Fruit fly (Drosophila melanogaster) whole organism, embryonic: Measurements from ENCODE around the gene wdn.
A peak's percentile ranks its signal among the peaks of the same experiment; 100 is the strongest.

Experiments used
- Aef1 ChIP-seq: fragments of 200-800 bp; sonication (Bioruptor generic); IDR thresholded peaks from 3 replicates; pipeline ENCODE4 v1.3.6; 2022; ENCODE audit warnings: missing biosample characterization, missing genetic modification characterization
- CG13775 ChIP-seq: fragments of 200-800 bp; sonication (Bioruptor generic); optimal IDR thresholded peaks from 3 replicates; lab custom pipeline; 2017; ENCODE audit warnings: missing biosample characterization, mild to moderate bottlenecking, missing genetic modification characterization
- CG14667 ChIP-seq: fragments of 200-800 bp; sonication (Bioruptor generic); IDR thresholded peaks from 2 replicates; pipeline ENCODE4 v1.3.6; 2022; ENCODE audit warnings: missing biosample characterization, missing genetic modification characterization
- CG1529 ChIP-seq: fragments of 200-800 bp; sonication (Bioruptor generic); optimal IDR thresholded peaks from 3 replicates; lab custom pipeline; 2018; ENCODE audit warnings: missing biosample characterization, missing genetic modification characterization
- CG15514 ChIP-seq: fragments of 200-800 bp; sonication (Bioruptor generic); optimal IDR thresholded peaks from 3 replicates; lab custom pipeline; 2017; ENCODE audit warnings: missing biosample characterization, missing genetic modification characterization, mild to moderate bottlenecking, moderate library complexity, missing genetic modification reagents
- CG1792 ChIP-seq: fragments of 200-800 bp; sonication (Bioruptor generic); optimal IDR thresholded peaks from 2 replicates; lab custom pipeline; 2016; ENCODE audit warnings: missing biosample characterization, missing genetic modification characterization
- CG18011 ChIP-seq: fragments of 200-800 bp; sonication (Bioruptor generic); optimal IDR thresholded peaks from 2 replicates; lab custom pipeline; 2017; ENCODE audit warnings: missing biosample characterization, missing genetic modification characterization, mild to moderate bottlenecking, moderate library complexity, missing genotype
- CG30403 ChIP-seq: fragments of 200-800 bp; sonication (Bioruptor generic); optimal IDR thresholded peaks from 3 replicates; lab custom pipeline; 2016; ENCODE audit warnings: missing biosample characterization, missing genetic modification characterization
- CG3163 ChIP-seq: fragments of 200-800 bp; sonication (Bioruptor generic); optimal IDR thresholded peaks from 3 replicates; lab custom pipeline; 2016; ENCODE audit warnings: missing biosample characterization, missing genetic modification characterization
- CG32532 ChIP-seq: fragments of 200-800 bp; sonication (Bioruptor generic); IDR thresholded peaks from 2 replicates; pipeline ENCODE4 v1.3.6; 2022; ENCODE audit warnings: missing biosample characterization, missing genetic modification characterization
- CG3407 ChIP-seq: fragments of 200-800 bp; sonication (Bioruptor generic); optimal IDR thresholded peaks from 2 replicates; lab custom pipeline; 2018; ENCODE audit warnings: missing biosample characterization, mild to moderate bottlenecking, missing genetic modification characterization
- CG7271 ChIP-seq: fragments of 200-800 bp; sonication (Bioruptor generic); optimal IDR thresholded peaks from 2 replicates; lab custom pipeline; 2018; ENCODE audit warnings: missing biosample characterization, mild to moderate bottlenecking, missing genetic modification characterization, moderate library complexity
- CG8924 ChIP-seq: fragments of 200-800 bp; optimal IDR thresholded peaks from 3 replicates; lab custom pipeline; 2019; ENCODE audit warnings: missing biosample characterization, mild to moderate bottlenecking, missing genetic modification characterization, moderate library complexity
- Dfd ChIP-seq, 2 experiments: fragments of >200 bp; optimal IDR thresholded peaks; 2 replicates each; lab custom pipeline; 2017; ENCODE audit warnings: missing biosample characterization in 2 of 2, missing genetic modification characterization in 2 of 2
- Eip74EF ChIP-seq, 2 experiments: fragments of 200-800 bp in 1 of 2; fragments of >200 bp in 1 of 2; sonication (Bioruptor generic) in 1 of 2; optimal IDR thresholded peaks; 2 replicates each; lab custom pipeline; 2017 to 2019; ENCODE audit warnings: missing biosample characterization in 2 of 2, missing genetic modification characterization in 2 of 2, mild to moderate bottlenecking in 1 of 2, moderate library complexity in 1 of 2
- HLH3B ChIP-seq: fragments of 200-800 bp; sonication (Bioruptor generic); IDR thresholded peaks from 2 replicates; pipeline ENCODE4 v1.3.6; 2022; ENCODE audit warnings: missing biosample characterization, missing genetic modification characterization
- HLH54F ChIP-seq: fragments of 200-800 bp; sonication (Bioruptor generic); optimal IDR thresholded peaks from 3 replicates; lab custom pipeline; 2016; ENCODE audit warnings: missing biosample characterization, missing genetic modification characterization
- Hey ChIP-seq: fragments of 200-800 bp; sonication (Bioruptor generic); optimal IDR thresholded peaks from 3 replicates; lab custom pipeline; 2018; ENCODE audit warnings: missing biosample characterization, mild to moderate bottlenecking, missing genetic modification characterization
- HmgZ ChIP-seq: fragments of 200-800 bp; sonication (Bioruptor generic); optimal IDR thresholded peaks from 2 replicates; lab custom pipeline; 2018; ENCODE audit warnings: missing biosample characterization, mild to moderate bottlenecking, missing genetic modification characterization
- Kr ChIP-seq: fragments of 200-800 bp; sonication (Bioruptor generic); optimal IDR thresholded peaks from 2 replicates; lab custom pipeline; 2017; ENCODE audit warnings: missing biosample characterization, mild to moderate bottlenecking, missing genetic modification characterization
- Lhr ChIP-seq: fragments of 200-800 bp; sonication (Bioruptor generic); optimal IDR thresholded peaks from 3 replicates; lab custom pipeline; 2017; ENCODE audit warnings: mild to moderate bottlenecking, missing biosample characterization, missing genetic modification reagents, missing genetic modification characterization
- NfI ChIP-seq: fragments of 200-800 bp; sonication (Bioruptor generic); optimal IDR thresholded peaks from 3 replicates; lab custom pipeline; 2018; ENCODE audit warnings: missing biosample characterization, mild to moderate bottlenecking, missing genetic modification characterization, moderate library complexity
- Sin3A ChIP-seq: fragments of >200 bp; optimal IDR thresholded peaks from 2 replicates; lab custom pipeline; 2018
- Sry-δ ChIP-seq: fragments of 200-800 bp; sonication (Bioruptor generic); optimal IDR thresholded peaks from 2 replicates; lab custom pipeline; 2016; ENCODE audit warnings: missing biosample characterization, missing genetic modification characterization
- Ssrp ChIP-seq: fragments of 200-800 bp; sonication (Bioruptor generic); optimal IDR thresholded peaks from 2 replicates; lab custom pipeline; 2018; ENCODE audit warnings: missing biosample characterization, mild to moderate bottlenecking, missing genetic modification characterization, moderate library complexity
- Stat92E ChIP-seq, 3 experiments: fragments of >200 bp in 2 of 3; fragments of 200-800 bp in 1 of 3; sonication (Bioruptor generic) in 1 of 3; optimal IDR thresholded peaks; 2 replicates each; lab custom pipeline; 2017 to 2019; ENCODE audit warnings: missing biosample characterization in 3 of 3, missing genetic modification characterization in 3 of 3, mild to moderate bottlenecking in 1 of 3, moderate library complexity in 1 of 3
- Vsx1 ChIP-seq: fragments of 200-800 bp; sonication (Bioruptor generic); optimal IDR thresholded peaks from 2 replicates; lab custom pipeline; 2017; ENCODE audit warnings: missing biosample characterization, mild to moderate bottlenecking, missing genetic modification characterization, missing genetic modification reagents
- ab ChIP-seq: fragments of 200-800 bp; sonication (Bioruptor generic); optimal IDR thresholded peaks from 2 replicates; lab custom pipeline; 2016; ENCODE audit warnings: missing biosample characterization, missing genetic modification characterization
- abd-A ChIP-seq: fragments of 200-800 bp; sonication (Bioruptor generic); optimal IDR thresholded peaks from 3 replicates; lab custom pipeline; 2019; ENCODE audit warnings: missing biosample characterization, mild to moderate bottlenecking, missing genetic modification characterization, moderate library complexity
- aop ChIP-seq: fragments of 200-800 bp; sonication (Bioruptor generic); IDR thresholded peaks from 2 replicates; pipeline ENCODE4 v1.3.6; 2022; ENCODE audit warnings: missing biosample characterization, missing genetic modification characterization
- ato ChIP-seq: fragments of 200-800 bp; sonication (Bioruptor generic); IDR thresholded peaks from 2 replicates; pipeline ENCODE4 v1.3.6; 2022; ENCODE audit warnings: missing biosample characterization, missing genetic modification characterization; ENCODE audit not compliant: partially characterized antibody
- crol ChIP-seq: fragments of 200-800 bp; sonication (Bioruptor generic); IDR thresholded peaks from 2 replicates; pipeline ENCODE4 v1.3.6; 2022; ENCODE audit warnings: missing biosample characterization, missing genetic modification characterization
- da ChIP-seq: fragments of 200-800 bp; sonication (Bioruptor generic); optimal IDR thresholded peaks from 2 replicates; lab custom pipeline; 2016; ENCODE audit warnings: missing biosample characterization, missing genetic modification characterization
- dm ChIP-seq: fragments of 200-800 bp; sonication (Bioruptor generic); optimal IDR thresholded peaks from 3 replicates; lab custom pipeline; 2016; ENCODE audit warnings: missing biosample characterization, missing genetic modification characterization
- emc ChIP-seq: fragments of 200-800 bp; sonication (Bioruptor generic); optimal IDR thresholded peaks from 2 replicates; lab custom pipeline; 2016; ENCODE audit warnings: missing biosample characterization, missing genetic modification characterization
- en ChIP-seq: fragments of 200-800 bp; sonication (Bioruptor generic); optimal IDR thresholded peaks from 2 replicates; lab custom pipeline; 2016; ENCODE audit warnings: missing biosample characterization, missing genetic modification characterization
- eyg ChIP-seq: fragments of 200-800 bp; sonication (Bioruptor generic); optimal IDR thresholded peaks from 3 replicates; lab custom pipeline; 2016; ENCODE audit warnings: missing biosample characterization, missing genetic modification characterization
- grau ChIP-seq: fragments of 200-800 bp; optimal IDR thresholded peaks from 3 replicates; lab custom pipeline; 2019; ENCODE audit warnings: missing biosample characterization, mild to moderate bottlenecking, missing genetic modification characterization, moderate library complexity
- gt ChIP-seq: fragments of 200-800 bp; sonication (Bioruptor generic); IDR thresholded peaks from 2 replicates; pipeline ENCODE4 v1.3.6; 2022; ENCODE audit warnings: missing biosample characterization, missing genetic modification characterization
- jumu ChIP-seq: fragments of 200-800 bp; sonication (Bioruptor generic); optimal IDR thresholded peaks from 3 replicates; lab custom pipeline; 2016; ENCODE audit warnings: missing biosample characterization, missing genetic modification characterization
- lbe ChIP-seq: fragments of 200-800 bp; sonication (Bioruptor generic); optimal IDR thresholded peaks from 2 replicates; lab custom pipeline; 2016; ENCODE audit warnings: missing biosample characterization, mild to moderate bottlenecking, missing genetic modification characterization
- nerfin-2 ChIP-seq: fragments of 200-800 bp; sonication (Bioruptor generic); IDR thresholded peaks from 2 replicates; pipeline ENCODE4 v1.3.6; 2022; ENCODE audit warnings: missing biosample characterization, missing genetic modification characterization; ENCODE audit not compliant: partially characterized antibody
- run ChIP-seq: fragments of 200-800 bp; sonication (Bioruptor generic); optimal IDR thresholded peaks from 3 replicates; lab custom pipeline; 2018; ENCODE audit warnings: missing biosample characterization, mild to moderate bottlenecking, missing genetic modification characterization
- schlank ChIP-seq: fragments of 200-800 bp; sonication (Bioruptor generic); optimal IDR thresholded peaks from 2 replicates; lab custom pipeline; 2018; ENCODE audit warnings: missing biosample characterization, mild to moderate bottlenecking, missing genetic modification characterization
- tup ChIP-seq: fragments of 200-800 bp; sonication (Bioruptor generic); optimal IDR thresholded peaks from 2 replicates; lab custom pipeline; 2016; ENCODE audit warnings: missing biosample characterization, mild to moderate bottlenecking, missing genetic modification characterization, moderate library complexity
- wdn ChIP-seq: fragments of 200-800 bp; sonication (Bioruptor generic); IDR thresholded peaks from 2 replicates; pipeline ENCODE4 v1.3.6; 2022; ENCODE audit warnings: missing biosample characterization, missing genetic modification characterization
- zen ChIP-seq: fragments of 200-800 bp; sonication (Bioruptor generic); optimal IDR thresholded peaks from 3 replicates; lab custom pipeline; 2018; ENCODE audit warnings: missing biosample characterization, mild to moderate bottlenecking, missing genetic modification characterization, moderate library complexity
- zen2 ChIP-seq: fragments of 200-800 bp; sonication (Bioruptor generic); IDR thresholded peaks from 3 replicates; pipeline ENCODE4 v1.3.6; 2022; ENCODE audit warnings: missing biosample characterization, missing genetic modification characterization; ENCODE audit not compliant: partially characterized antibody
- zfh2 ChIP-seq: fragments of 200-800 bp; sonication (Bioruptor generic); optimal IDR thresholded peaks from 2 replicates; lab custom pipeline; 2016; ENCODE audit warnings: missing biosample characterization, missing genetic modification characterization

wdn gene

DNA sequence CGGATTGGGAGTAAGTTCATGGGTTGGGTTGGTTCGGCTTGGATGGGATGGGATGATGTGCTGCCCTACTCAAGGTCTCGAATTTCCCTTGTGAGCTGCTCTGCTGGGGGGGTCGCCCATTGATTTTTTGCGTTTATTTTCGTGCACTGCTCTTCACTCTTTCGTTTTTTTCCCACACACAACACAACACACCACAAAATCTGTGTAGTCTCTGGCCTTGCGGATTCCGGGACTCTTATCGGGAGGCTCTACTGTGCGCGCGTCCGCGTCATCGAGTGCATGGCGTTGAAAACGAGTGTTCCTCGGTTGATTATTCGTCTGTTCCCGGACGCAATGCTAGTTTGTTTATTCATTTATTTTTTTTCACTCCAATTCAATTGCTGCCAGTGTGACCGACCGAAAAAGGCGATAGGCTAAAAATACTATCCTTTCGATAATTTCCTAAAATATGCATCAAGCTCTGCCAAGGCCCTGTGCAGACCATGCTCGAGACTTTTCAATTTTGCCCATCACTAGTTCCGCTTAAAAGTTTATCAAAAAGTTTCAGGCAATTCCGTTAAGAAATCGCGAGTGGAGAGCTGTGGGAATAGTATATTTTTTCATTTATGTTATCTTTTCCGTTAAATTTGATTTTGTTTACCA, 20.6 kb upstream of the wdn start, which contains the start of gene WASp (continued):
- TF ChIP-seq emc (GFP tag; lab: Kevin White, UChicago), result peak; percentile 75
- TF ChIP-seq jumu (GFP tag; lab: Kevin White, UChicago), result peak; percentile 71
- TF ChIP-seq nerfin-2 (GFP tag; lab: Robert Waterston, UW), result no peak
- TF ChIP-seq CG3407, result peak; percentile 58
- TF ChIP-seq wdn, result 0 out of 2 replicates have a peak, but pooled peaks have one; percentile 46
- TF ChIP-seq CG18011 (GFP tag; lab: Kevin White, UChicago), result peak; percentile 66
- peak; percentile 49 for TF ChIP-seq zen (tag; lab: Kevin White, UChicago)
- TF ChIP-seq ab (GFP tag; lab: Kevin White, UChicago), result no peak
- no peak for TF ChIP-seq lbe (GFP tag; lab: Kevin White, UChicago)
- peak in 1 of 3 experiments; percentile 51 for TF ChIP-seq Stat92E (GFP tag; optimal IDR thresholded peaks at IDR 0.05; lab: Kevin White, UChicago)
- TF ChIP-seq CG1792, result no peak
- TF ChIP-seq CG15514 (GFP tag; lab: Kevin White, UChicago), result peak; percentile 88
- no peak for TF ChIP-seq CG1529 (GFP tag; lab: Kevin White, UChicago)
- TF ChIP-seq HLH3B, result peak; percentile 57
- TF ChIP-seq NfI (GFP tag; lab: Kevin White, UChicago), result peak; percentile 90
- no peak for TF ChIP-seq crol (GFP tag; lab: Robert Waterston, UW)
- TF ChIP-seq tup (GFP tag; lab: Kevin White, UChicago), result no peak
- peak; percentile 86 for TF ChIP-seq HmgZ (tag; lab: Kevin White, UChicago)
- TF ChIP-seq Sin3A, result peak; percentile 53
- peak; percentile 61 for TF ChIP-seq en (GFP tag; lab: Kevin White, UChicago)
- peak; percentile 69 for TF ChIP-seq HLH54F (GFP tag; lab: Kevin White, UChicago)
- peak; percentile 75 for TF ChIP-seq schlank (tag; lab: Kevin White, UChicago)
- TF ChIP-seq eyg (GFP tag; lab: Kevin White, UChicago), result peak; percentile 47
- no peak for TF ChIP-seq Vsx1 (GFP tag; lab: Kevin White, UChicago)
- TF ChIP-seq CG30403, result peak; percentile 59
- TF ChIP-seq CG3163, result peak; percentile 70
- peak; percentile 79 for TF ChIP-seq CG13775 (GFP tag; lab: Kevin White, UChicago)
- peak; percentile 30; the same call in 1 of the 2 replicates for TF ChIP-seq CG14667
- peak; percentile 81 for TF ChIP-seq dm
- TF ChIP-seq Lhr, result peak; percentile 89
- no peak for TF ChIP-seq abd-A (tag; lab: Kevin White, UChicago)
- no peak for TF ChIP-seq Kr (GFP tag; lab: Kevin White, UChicago)
- TF ChIP-seq CG7271 (tag; lab: Kevin White, UChicago), result peak; percentile 79
- peak; percentile 75 for TF ChIP-seq da (GFP tag; lab: Kevin White, UChicago)
- TF ChIP-seq Eip74EF (GFP tag; optimal IDR thresholded peaks at IDR 0.05; lab: Kevin White, UChicago), result peak in 1 of 2 experiments; percentile 86
- TF ChIP-seq run (tag; lab: Kevin White, UChicago), result peak; percentile 59
- peak; percentile 15; the same call in 2 of the 3 replicates for TF ChIP-seq Aef1 (GFP tag; lab: Robert Waterston, UW)
- peak; percentile 99 for TF ChIP-seq aop (GFP tag; lab: Robert Waterston, UW)
- TF ChIP-seq CG8924 (tag; lab: Kevin White, UChicago), result peak; percentile 49
- peak; percentile 69 for TF ChIP-seq grau (tag; lab: Kevin White, UChicago)
- TF ChIP-seq CG32532 (GFP tag; lab: Robert Waterston, UW), result peak; percentile 74
- peak; percentile 94 for TF ChIP-seq Sry-δ (GFP tag; lab: Kevin White, UChicago)
- TF ChIP-seq gt (GFP tag; lab: Robert Waterston, UW), result no peak
- TF ChIP-seq Ssrp (tag; lab: Kevin White, UChicago), result peak; percentile 33
- TF ChIP-seq Hey (tag; lab: Kevin White, UChicago), result peak; percentile 45
- no peak for TF ChIP-seq Dfd (GFP tag; optimal IDR thresholded peaks at IDR 0.05; lab: Kevin White, UChicago)
- TF ChIP-seq zen2 (GFP tag; lab: Robert Waterston, UW), result no peak; the same call in 2 of the 3 replicates
- TF ChIP-seq zfh2 (GFP tag; lab: Kevin White, UChicago), result peak; percentile 75
- peak; percentile 42; the same call in 1 of the 2 replicates for TF ChIP-seq ato (GFP tag; lab: Robert Waterston, UW)
